Fruit fly (Drosophila melanogaster) whole organism, embryonic: ENCODE data around the gene CG33269.
A peak's percentile ranks its signal among the peaks of the same experiment; 100 is the strongest.

Experiments used
- Atf3 ChIP-seq: fragments of 200-800 bp; sonication (Bioruptor generic); optimal IDR thresholded peaks from 3 replicates; lab custom pipeline; 2016; ENCODE audit warnings: missing biosample characterization, missing genetic modification characterization
- Atf6 ChIP-seq: fragments of 200-800 bp; sonication (Bioruptor generic); IDR thresholded peaks from 2 replicates; pipeline ENCODE4 v1.3.6; 2022; ENCODE audit warnings: missing biosample characterization, missing genetic modification characterization
- Awh ChIP-seq: fragments of 200-800 bp; sonication (Bioruptor generic); IDR thresholded peaks from 2 replicates; pipeline ENCODE4, ENCODE4 v1.3.6; 2022; ENCODE audit warnings: missing biosample characterization, missing genetic modification characterization
- B-H1 ChIP-seq: fragments of 200-800 bp; sonication (Bioruptor generic); IDR thresholded peaks from 3 replicates; pipeline ENCODE4 v1.3.6; 2022; ENCODE audit warnings: missing biosample characterization, missing genetic modification characterization
- Blimp-1 ChIP-seq: fragments of 200-800 bp; sonication (Bioruptor generic); optimal IDR thresholded peaks from 3 replicates; lab custom pipeline; 2018; ENCODE audit warnings: missing biosample characterization, missing genetic modification characterization, mild to moderate bottlenecking, moderate library complexity, missing genetic modification reagents
- CG1024 ChIP-seq: fragments of 200-800 bp; sonication (Bioruptor generic); IDR thresholded peaks from 2 replicates; pipeline ENCODE4 v1.3.6; 2022; ENCODE audit warnings: missing biosample characterization, missing genetic modification characterization
- CG10462 ChIP-seq: fragments of 200-800 bp; sonication (Bioruptor generic); optimal IDR thresholded peaks from 2 replicates; lab custom pipeline; 2016; ENCODE audit warnings: missing biosample characterization, missing genetic modification characterization
- CG11504 ChIP-seq: fragments of 200-800 bp; sonication (Bioruptor generic); optimal IDR thresholded peaks from 3 replicates; lab custom pipeline; 2019; ENCODE audit warnings: missing biosample characterization, mild to moderate bottlenecking, missing genetic modification characterization, moderate library complexity
- CG12236 ChIP-seq: fragments of 200-800 bp; sonication (Bioruptor generic); optimal IDR thresholded peaks from 2 replicates; lab custom pipeline; 2016; ENCODE audit warnings: missing biosample characterization, missing genetic modification characterization
- CG12299 ChIP-seq: fragments of 200-800 bp; sonication (Bioruptor generic); optimal IDR thresholded peaks from 2 replicates; lab custom pipeline; 2018; ENCODE audit warnings: missing biosample characterization, mild to moderate bottlenecking, missing genetic modification characterization
- CG12391 ChIP-seq: fragments of 200-800 bp; sonication (Bioruptor generic); optimal IDR thresholded peaks from 3 replicates; lab custom pipeline; 2018; ENCODE audit warnings: missing biosample characterization, mild to moderate bottlenecking, missing genetic modification characterization, moderate library complexity
- CG13287 ChIP-seq: fragments of 200-800 bp; sonication (Bioruptor generic); IDR thresholded peaks from 2 replicates; pipeline ENCODE4 v1.3.6; 2022; ENCODE audit warnings: missing biosample characterization, missing genetic modification characterization; ENCODE audit not compliant: partially characterized antibody
- CG17328 ChIP-seq: fragments of 200-800 bp; sonication (Bioruptor generic); IDR thresholded peaks from 2 replicates; pipeline ENCODE4 v1.3.6; 2022; ENCODE audit warnings: missing biosample characterization, missing genetic modification characterization
- CG2116 ChIP-seq: fragments of 200-800 bp; sonication (Bioruptor generic); optimal IDR thresholded peaks from 3 replicates; lab custom pipeline; 2018; ENCODE audit warnings: missing biosample characterization, mild to moderate bottlenecking, missing genetic modification characterization
- CG2129 ChIP-seq: fragments of 200-800 bp; sonication (Bioruptor generic); IDR thresholded peaks from 2 replicates; pipeline ENCODE4 v1.3.6; 2022; ENCODE audit warnings: missing biosample characterization, missing genetic modification characterization; ENCODE audit not compliant: partially characterized antibody
- CG31441 ChIP-seq: fragments of 200-800 bp; sonication (Bioruptor generic); IDR thresholded peaks from 2 replicates; pipeline ENCODE4 v1.3.6; 2022; ENCODE audit warnings: missing biosample characterization, missing genetic modification characterization
- CG3281 ChIP-seq: fragments of 200-800 bp; sonication (Bioruptor generic); optimal IDR thresholded peaks from 3 replicates; lab custom pipeline; 2017; ENCODE audit warnings: missing biosample characterization, mild to moderate bottlenecking, missing genetic modification characterization
- CG34422 ChIP-seq: fragments of 200-800 bp; sonication (Bioruptor generic); IDR thresholded peaks from 3 replicates; pipeline ENCODE4 v1.3.6; 2022; ENCODE audit warnings: missing biosample characterization, missing genetic modification characterization
- CG4617 ChIP-seq: fragments of 200-800 bp; sonication (Bioruptor generic); optimal IDR thresholded peaks from 3 replicates; lab custom pipeline; 2016; ENCODE audit warnings: missing biosample characterization, missing genetic modification characterization, borderline replicate concordance
- CG6175 ChIP-seq: fragments of 200-800 bp; sonication (Bioruptor generic); IDR thresholded peaks from 3 replicates; pipeline ENCODE4 v1.3.6; 2022; ENCODE audit warnings: missing biosample characterization, missing genetic modification characterization
- CG7745 ChIP-seq: fragments of 200-800 bp; sonication (Bioruptor generic); optimal IDR thresholded peaks from 2 replicates; lab custom pipeline; 2018; ENCODE audit warnings: missing biosample characterization, mild to moderate bottlenecking, missing genetic modification characterization, moderate library complexity
- CG8924 ChIP-seq: fragments of 200-800 bp; optimal IDR thresholded peaks from 3 replicates; lab custom pipeline; 2019; ENCODE audit warnings: missing biosample characterization, mild to moderate bottlenecking, missing genetic modification characterization, moderate library complexity
- CG9215 ChIP-seq: fragments of 200-800 bp; sonication (Bioruptor generic); IDR thresholded peaks from 2 replicates; pipeline ENCODE4 v1.3.6; 2022; ENCODE audit warnings: missing biosample characterization, missing genetic modification characterization
- CG9932 ChIP-seq: fragments of 200-800 bp; sonication (Bioruptor generic); IDR thresholded peaks from 2 replicates; pipeline ENCODE4 v1.3.6; 2022; ENCODE audit warnings: missing biosample characterization, missing genetic modification characterization
- Dad ChIP-seq: fragments of 200-800 bp; sonication (Bioruptor generic); optimal IDR thresholded peaks from 3 replicates; lab custom pipeline; 2016; ENCODE audit warnings: missing biosample characterization, missing genetic modification characterization
- E2f2 ChIP-seq: fragments of 200-800 bp; sonication (Bioruptor generic); IDR thresholded peaks from 2 replicates; pipeline ENCODE4 v1.3.6; 2022; ENCODE audit warnings: missing biosample characterization, missing genetic modification characterization
- Fer1 ChIP-seq: fragments of 200-800 bp; sonication (Bioruptor generic); optimal IDR thresholded peaks from 2 replicates; lab custom pipeline; 2017; ENCODE audit warnings: missing biosample characterization, mild to moderate bottlenecking, missing genetic modification characterization
- H15 ChIP-seq: fragments of 200-800 bp; sonication (Bioruptor generic); IDR thresholded peaks from 3 replicates; pipeline ENCODE4 v1.3.6; 2022; ENCODE audit warnings: missing biosample characterization, missing genetic modification characterization
- HLH3B ChIP-seq: fragments of 200-800 bp; sonication (Bioruptor generic); IDR thresholded peaks from 2 replicates; pipeline ENCODE4 v1.3.6; 2022; ENCODE audit warnings: missing biosample characterization, missing genetic modification characterization
- HLH4C ChIP-seq: fragments of 200-800 bp; sonication (Bioruptor generic); IDR thresholded peaks from 3 replicates; pipeline ENCODE4 v1.3.6; 2022; ENCODE audit warnings: missing biosample characterization, missing genetic modification characterization; ENCODE audit not compliant: partially characterized antibody
- HmgD ChIP-seq: fragments of 200-800 bp; sonication (Bioruptor generic); optimal IDR thresholded peaks from 3 replicates; lab custom pipeline; 2016; ENCODE audit warnings: missing biosample characterization, missing genetic modification characterization
- Hmx ChIP-seq: fragments of 200-800 bp; sonication (Bioruptor generic); optimal IDR thresholded peaks from 2 replicates; lab custom pipeline; 2016; ENCODE audit warnings: missing biosample characterization, missing genetic modification characterization
- Oli ChIP-seq: fragments of 200-800 bp; sonication (Bioruptor generic); optimal IDR thresholded peaks from 2 replicates; lab custom pipeline; 2018; ENCODE audit warnings: missing biosample characterization, mild to moderate bottlenecking, missing genetic modification characterization, moderate library complexity
- Pdp1 ChIP-seq, 2 experiments: fragments of 200-800 bp; sonication (Bioruptor generic); optimal IDR thresholded peaks; 3 replicates each; lab custom pipeline; 2016; ENCODE audit warnings: missing biosample characterization in 2 of 2, missing genetic modification characterization in 2 of 2, mild to moderate bottlenecking in 1 of 2, moderate library complexity in 1 of 2
- Sox102F ChIP-seq: fragments of 200-800 bp; sonication (Bioruptor generic); optimal IDR thresholded peaks from 2 replicates; lab custom pipeline; 2018; ENCODE audit warnings: missing biosample characterization, mild to moderate bottlenecking, missing genetic modification characterization, moderate library complexity
- Xbp1 ChIP-seq: fragments of 200-800 bp; sonication (Bioruptor generic); optimal IDR thresholded peaks from 3 replicates; lab custom pipeline; 2016; ENCODE audit warnings: missing biosample characterization, mild to moderate bottlenecking, missing genetic modification characterization
- al ChIP-seq: fragments of 200-800 bp; sonication (Bioruptor generic); IDR thresholded peaks from 2 replicates; pipeline ENCODE4 v1.3.6; 2022; ENCODE audit warnings: missing biosample characterization, missing genetic modification characterization
- bab2 ChIP-seq: fragments of 200-800 bp; sonication (Bioruptor generic); optimal IDR thresholded peaks from 2 replicates; lab custom pipeline; 2016; ENCODE audit warnings: missing biosample characterization, missing genetic modification characterization
- ci ChIP-seq: fragments of 200-800 bp; sonication (Bioruptor generic); IDR thresholded peaks from 3 replicates; pipeline ENCODE4 v1.3.6; 2022; ENCODE audit warnings: missing biosample characterization, missing genetic modification characterization
- ems ChIP-seq: fragments of 200-800 bp; sonication (Bioruptor generic); optimal IDR thresholded peaks from 3 replicates; lab custom pipeline; 2016; ENCODE audit warnings: missing biosample characterization, missing genetic modification characterization
- ind ChIP-seq: fragments of 200-800 bp; sonication (Bioruptor generic); optimal IDR thresholded peaks from 3 replicates; lab custom pipeline; 2016; ENCODE audit warnings: missing biosample characterization, missing genetic modification characterization
- jumu ChIP-seq: fragments of 200-800 bp; sonication (Bioruptor generic); optimal IDR thresholded peaks from 3 replicates; lab custom pipeline; 2016; ENCODE audit warnings: missing biosample characterization, missing genetic modification characterization
- phol ChIP-seq: fragments of 200-800 bp; sonication (Bioruptor generic); optimal IDR thresholded peaks from 3 replicates; lab custom pipeline; 2018; ENCODE audit warnings: missing biosample characterization, mild to moderate bottlenecking, missing genetic modification characterization, moderate library complexity
- row ChIP-seq: fragments of 200-800 bp; sonication (Bioruptor generic); IDR thresholded peaks from 3 replicates; pipeline ENCODE4 v1.3.6; 2022; ENCODE audit warnings: missing biosample characterization, missing genetic modification characterization
- sna ChIP-seq: fragments of 200-800 bp; sonication (Bioruptor generic); IDR thresholded peaks from 2 replicates; pipeline ENCODE4 v1.3.6; 2022; ENCODE audit warnings: missing biosample characterization, missing genetic modification characterization; ENCODE audit not compliant: partially characterized antibody
- sob ChIP-seq: fragments of 200-800 bp; sonication (Bioruptor generic); IDR thresholded peaks from 2 replicates; pipeline ENCODE4 v1.3.6; 2022; ENCODE audit warnings: missing biosample characterization, missing genetic modification characterization
- stc ChIP-seq: fragments of 200-800 bp; sonication (Bioruptor generic); IDR thresholded peaks from 2 replicates; pipeline ENCODE4 v1.3.6; 2022; ENCODE audit warnings: missing biosample characterization, missing genetic modification characterization
- sug ChIP-seq: fragments of 200-800 bp; optimal IDR thresholded peaks from 2 replicates; lab custom pipeline; 2019; ENCODE audit warnings: missing biosample characterization, mild to moderate bottlenecking, missing genetic modification characterization, moderate library complexity
- ttk ChIP-seq: fragments of 200-800 bp; sonication (Bioruptor generic); IDR thresholded peaks from 2 replicates; pipeline ENCODE4 v2.1.2; 2022; ENCODE audit warnings: missing biosample characterization, missing genetic modification characterization
- unpg ChIP-seq: fragments of 200-800 bp; sonication (Bioruptor generic); optimal IDR thresholded peaks from 3 replicates; lab custom pipeline; 2018; ENCODE audit warnings: missing biosample characterization, mild to moderate bottlenecking, missing genetic modification characterization, moderate library complexity
- yki ChIP-seq: fragments of >200 bp; optimal IDR thresholded peaks from 3 replicates; lab custom pipeline; 2018

CG33269 gene

dm6 chr3L:11536132-11536531 lies 45.9 kb downstream of the CG33269 start (continued):
- TF ChIP-seq B-H1 (GFP tag; lab: Robert Waterston, UW) (0 out of 3 replicates have a peak, but pooled peaks have one; percentile 25), phol (tag; lab: Kevin White, UChicago) (peak; percentile 34), Pdp1 (GFP tag; optimal IDR thresholded peaks at IDR 0.05; lab: Kevin White, UChicago) (peak in 1 of 2 experiments; percentile 0), E2f2 (GFP tag; lab: Robert Waterston, UW) (peak; percentile 25; the same call in 1 of the 2 replicates), CG8924 (tag; lab: Kevin White, UChicago) (no peak), CG13287 (GFP tag; lab: Robert Waterston, UW) (no peak), ind (GFP tag; lab: Kevin White, UChicago) (peak; percentile 11), CG6175 (no peak), unpg (GFP tag; lab: Kevin White, UChicago) (peak; percentile 24), sob (peak; percentile 43; the same call in 1 of the 2 replicates), CG10462 (GFP tag; lab: Kevin White, UChicago) (no peak), al (no peak), CG31441 (GFP tag; lab: Robert Waterston, UW) (peak; percentile 29; the same call in 1 of the 2 replicates), jumu (GFP tag; lab: Kevin White, UChicago) (no peak), CG2129 (GFP tag; lab: Robert Waterston, UW) (no peak), ttk (0 out of 2 replicates have a peak, but pooled peaks have one; percentile 7), Atf6 (GFP tag; lab: Robert Waterston, UW) (peak; percentile 38; the same call in 1 of the 2 replicates), HmgD (GFP tag; lab: Kevin White, UChicago) (no peak), sug (tag; lab: Kevin White, UChicago) (no peak), CG17328 (GFP tag; lab: Robert Waterston, UW) (peak; percentile 7; the same call in 1 of the 2 replicates), row (peak; percentile 48; the same call in 2 of the 3 replicates), CG3281 (GFP tag; lab: Kevin White, UChicago) (peak; percentile 6), HLH3B (GFP tag; lab: Robert Waterston, UW) (0 out of 2 replicates have a peak, but pooled peaks have one; percentile 24), CG9932 (GFP tag; lab: Robert Waterston, UW) (peak; percentile 53), CG12236 (GFP tag; lab: Kevin White, UChicago) (no peak), sna (GFP tag; lab: Robert Waterston, UW) (no peak), CG7745 (tag; lab: Kevin White, UChicago) (no peak), CG11504 (tag; lab: Kevin White, UChicago) (peak; percentile 55), CG4617 (GFP tag; lab: Kevin White, UChicago) (no peak), CG12299 (tag; lab: Kevin White, UChicago) (no peak), CG34422 (0 out of 3 replicates have a peak, but pooled peaks have one; percentile 55), CG2116 (GFP tag; lab: Kevin White, UChicago) (no peak), bab2 (GFP tag; lab: Kevin White, UChicago) (no peak), stc (peak; percentile 33; the same call in 1 of the 2 replicates), Dad (no peak), CG12391 (tag; lab: Kevin White, UChicago) (peak; percentile 19), Atf3 (GFP tag; lab: Kevin White, UChicago) (no peak), CG9215 (GFP tag; lab: Robert Waterston, UW) (no peak), Fer1 (peak; percentile 20), H15 (no peak), ci (peak; percentile 61; the same call in 2 of the 3 replicates), Blimp-1 (peak; percentile 24), CG1024 (GFP tag; lab: Robert Waterston, UW) (peak; percentile 33; the same call in 1 of the 2 replicates), HLH4C (no peak), Xbp1 (GFP tag; lab: Kevin White, UChicago) (peak; percentile 7), yki (lab: Kevin White, UChicago) (no peak), Sox102F (GFP tag; lab: Kevin White, UChicago) (peak; percentile 47), ems (GFP tag; lab: Kevin White, UChicago) (peak; percentile 5), Awh (GFP tag; lab: Robert Waterston, UW) (peak; percentile 58), Hmx (GFP tag; lab: Kevin White, UChicago) (no peak), Oli (tag; lab: Kevin White, UChicago) (peak; percentile 25)
